Fruit fly (Drosophila melanogaster): ENCODE results near the gene CG16711.

DNA sequence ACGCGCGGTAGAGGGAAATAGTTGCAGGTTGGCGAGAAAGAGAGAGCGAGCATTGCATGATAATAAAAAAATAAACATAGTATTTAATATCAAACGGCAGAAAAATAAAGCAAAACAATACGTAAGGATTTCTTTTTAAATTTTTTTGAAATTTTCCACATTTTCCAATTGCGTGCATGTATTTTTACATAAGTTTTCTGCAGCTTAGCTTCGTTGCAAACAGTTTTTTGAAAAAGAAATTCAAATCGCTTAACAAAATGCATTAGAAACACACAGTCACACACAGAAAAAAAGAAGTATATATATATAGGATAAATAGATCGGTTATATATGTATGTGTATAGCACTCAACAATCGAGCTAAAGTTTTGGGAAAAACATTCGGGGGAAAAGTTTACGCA, 15.5 kb upstream of the CG16711 start:
- TF ChIP-seq CTCF (optimal IDR thresholded peaks at IDR 0.05) (no peak), CG8478 (optimal IDR thresholded peaks at IDR 0.05) (no peak)
